Worm (Caenorhabditis elegans) whole organism, early embryonic: ENCODE data around the gene F44A6.5.

ENCODE experiments used
- B0310.2 ChIP-seq: sonication (generic microtip); optimal IDR thresholded peaks from 2 replicates; lab custom pipeline; 2016; ENCODE audit warnings: mild to moderate bottlenecking, missing genetic modification characterization, missing compliant biosample characterization
- F13C5.2 ChIP-seq: sonication (generic microtip); optimal IDR thresholded peaks from 2 replicates; lab custom pipeline; 2017; ENCODE audit warnings: mild to moderate bottlenecking, missing genetic modification characterization, inconsistent platforms, missing compliant biosample characterization
- aly-1 ChIP-seq: sonication (generic microtip); optimal IDR thresholded peaks from 2 replicates; lab custom pipeline; 2016; ENCODE audit warnings: missing genetic modification characterization, missing compliant biosample characterization
- ama-1 ChIP-seq: fragments of 150-350 bp; optimal IDR thresholded peaks from 2 replicates; lab custom pipeline; 2014
- ceh-13 ChIP-seq: fragments of 200-800 bp; sonication (Bioruptor generic); optimal IDR thresholded peaks from 2 replicates; lab custom pipeline; 2018; ENCODE audit warnings: mild to moderate bottlenecking, missing genetic modification characterization, missing compliant biosample characterization
- ceh-36 ChIP-seq: sonication (generic microtip); optimal IDR thresholded peaks from 2 replicates; lab custom pipeline; 2016; ENCODE audit warnings: missing genetic modification characterization, inconsistent platforms, missing compliant biosample characterization
- ets-7 ChIP-seq: sonication (generic microtip); optimal IDR thresholded peaks from 2 replicates; lab custom pipeline; 2016; ENCODE audit warnings: missing genotype, missing genetic modification characterization, missing compliant biosample characterization
- flt-1 ChIP-seq: fragments of 200-800 bp; sonication (Bioruptor generic); IDR thresholded peaks from 2 replicates; pipeline ENCODE4 v1.3.6; 2022; ENCODE audit warnings: missing genetic modification characterization, missing compliant biosample characterization
- hmbx-1 ChIP-seq: sonication (generic microtip); optimal IDR thresholded peaks from 2 replicates; lab custom pipeline; 2016; ENCODE audit warnings: mild to moderate bottlenecking, missing genetic modification characterization, missing compliant biosample characterization
- hmg-4 ChIP-seq: fragments of 200-800 bp; sonication (Bioruptor generic); optimal IDR thresholded peaks from 2 replicates; lab custom pipeline; 2018; ENCODE audit warnings: mild to moderate bottlenecking, missing genetic modification characterization, missing compliant biosample characterization
- hnd-1 ChIP-seq: sonication (generic microtip); optimal IDR thresholded peaks from 2 replicates; lab custom pipeline; 2016; ENCODE audit warnings: missing genetic modification characterization, missing compliant biosample characterization
- pes-1 ChIP-seq: fragments of 200-800 bp; sonication (Bioruptor generic); IDR thresholded peaks from 2 replicates; pipeline ENCODE4 v1.3.6; 2022; ENCODE audit warnings: missing genetic modification reagents, missing genetic modification characterization, missing compliant biosample characterization
- scrt-1 ChIP-seq: fragments of 200-800 bp; sonication (Bioruptor generic); IDR thresholded peaks from 2 replicates; pipeline ENCODE4 v1.3.6; 2022; ENCODE audit warnings: missing genetic modification characterization, missing compliant biosample characterization
- sea-1 ChIP-seq: fragments of 200-800 bp; sonication (Bioruptor generic); conservative IDR thresholded peaks from 2 replicates; pipeline ENCODE4 v1.3.6; 2022; ENCODE audit warnings: missing genetic modification characterization, missing compliant biosample characterization
- tbx-11 ChIP-seq: fragments of 200-800 bp; sonication (Bioruptor generic); IDR thresholded peaks from 2 replicates; pipeline ENCODE4 v1.3.6; 2022; ENCODE audit warnings: missing genetic modification characterization, missing compliant biosample characterization
- tbx-37 ChIP-seq: fragments of 200-800 bp; sonication (Bioruptor generic); conservative IDR thresholded peaks from 2 replicates; pipeline ENCODE4 v1.3.6; 2022; ENCODE audit warnings: missing genetic modification reagents, missing genetic modification characterization, missing compliant biosample characterization
- tra-4 ChIP-seq: sonication (generic microtip); optimal IDR thresholded peaks from 2 replicates; lab custom pipeline; 2017; ENCODE audit warnings: missing genetic modification characterization, missing compliant biosample characterization

Gene F44A6.5

ce11 chrX:10189244-10189643 lies 29.5 kb downstream of the F44A6.5 start:
- TF ChIP-seq B0310.2 (no peak), ets-7 (tag; lab: Kevin White, UChicago) (no peak), aly-1 (tag; lab: Kevin White, UChicago) (no peak), hmg-4 (GFP tag; lab: Kevin White, UChicago) (no peak), ama-1 (lab: Kevin White, UChicago) (no peak), tra-4 (tag; lab: Kevin White, UChicago) (no peak), tbx-11 (GFP tag; lab: Robert Waterston, UW) (no peak), pes-1 (GFP tag; lab: Robert Waterston, UW) (no peak), tbx-37 (GFP tag; lab: Robert Waterston, UW) (no peak)

- TF ChIP-seq sea-1 (GFP tag; lab: Robert Waterston, UW) (peak; percentile 55; the same call in 1 of the 2 replicates), aly-1 (tag; lab: Kevin White, UChicago) (peak; percentile 75), hmbx-1 (tag; lab: Kevin White, UChicago) (no peak), B0310.2 (peak; percentile 82), ets-7 (tag; lab: Kevin White, UChicago) (peak; percentile 42), ceh-36 (no peak), tbx-11 (GFP tag; lab: Robert Waterston, UW) (no peak), ama-1 (lab: Kevin White, UChicago) (no peak), tbx-37 (GFP tag; lab: Robert Waterston, UW) (no peak), hnd-1 (no peak), ceh-13 (GFP tag; lab: Kevin White, UChicago) (no peak), pes-1 (GFP tag; lab: Robert Waterston, UW) (no peak), scrt-1 (GFP tag; lab: Robert Waterston, UW) (no peak), hmg-4 (GFP tag; lab: Kevin White, UChicago) (peak; percentile 97), flt-1 (GFP tag; lab: Robert Waterston, UW) (0 out of 2 replicates have a peak, but pooled peaks have one; percentile 14), tra-4 (tag; lab: Kevin White, UChicago) (no peak), F13C5.2 (tag; lab: Kevin White, UChicago) (peak; percentile 47)
Observed at ce11 chrX:10188493-10188895, 30.2 kb downstream of the F44A6.5 start.

ce11 chrX:10184708-10185107 lies 34.0 kb downstream of the F44A6.5 start:
- no peak for TF ChIP-seq B0310.2
- no peak for TF ChIP-seq F13C5.2 (tag; lab: Kevin White, UChicago)
- no peak for TF ChIP-seq ama-1 (lab: Kevin White, UChicago)
- no peak for TF ChIP-seq aly-1 (tag; lab: Kevin White, UChicago)
- TF ChIP-seq tra-4 (tag; lab: Kevin White, UChicago): no peak
- TF ChIP-seq scrt-1 (GFP tag; lab: Robert Waterston, UW): no peak
- TF ChIP-seq hmg-4 (GFP tag; lab: Kevin White, UChicago): no peak
- no peak for TF ChIP-seq ets-7 (tag; lab: Kevin White, UChicago)
- no peak for TF ChIP-seq tbx-37 (GFP tag; lab: Robert Waterston, UW)
- TF ChIP-seq ceh-13 (GFP tag; lab: Kevin White, UChicago): no peak
- TF ChIP-seq hnd-1: no peak
- TF ChIP-seq hmbx-1 (tag; lab: Kevin White, UChicago): no peak
- no peak for TF ChIP-seq tbx-11 (GFP tag; lab: Robert Waterston, UW)
- TF ChIP-seq ceh-36: no peak
- no peak for TF ChIP-seq flt-1 (GFP tag; lab: Robert Waterston, UW)
- no peak for TF ChIP-seq sea-1 (GFP tag; lab: Robert Waterston, UW)

ce11 chrX:10183695-10184094 lies 35.0 kb downstream of the F44A6.5 start, which contains the start of gene arrd-28:
Gene arrd-28 (plus strand): TSS chrX:10183995.
- no peak for TF ChIP-seq ama-1 (lab: Kevin White, UChicago)
- TF ChIP-seq ets-7 (tag; lab: Kevin White, UChicago): no peak
- TF ChIP-seq tbx-37 (GFP tag; lab: Robert Waterston, UW): no peak
- TF ChIP-seq B0310.2: no peak
- no peak for TF ChIP-seq tra-4 (tag; lab: Kevin White, UChicago)
- TF ChIP-seq aly-1 (tag; lab: Kevin White, UChicago): no peak
- no peak for TF ChIP-seq F13C5.2 (tag; lab: Kevin White, UChicago)
- TF ChIP-seq ceh-36: no peak
- TF ChIP-seq hmbx-1 (tag; lab: Kevin White, UChicago): no peak
- no peak for TF ChIP-seq flt-1 (GFP tag; lab: Robert Waterston, UW)
- no peak for TF ChIP-seq scrt-1 (GFP tag; lab: Robert Waterston, UW)
- TF ChIP-seq sea-1 (GFP tag; lab: Robert Waterston, UW): no peak

ce11 chrX:10182613-10183012 lies 36.1 kb downstream of the F44A6.5 start:
- TF ChIP-seq pes-1 (GFP tag; lab: Robert Waterston, UW) (no peak), hmg-4 (GFP tag; lab: Kevin White, UChicago) (no peak), ceh-13 (GFP tag; lab: Kevin White, UChicago) (no peak), hnd-1 (no peak), ceh-36 (no peak), sea-1 (GFP tag; lab: Robert Waterston, UW) (no peak), scrt-1 (GFP tag; lab: Robert Waterston, UW) (no peak), tra-4 (tag; lab: Kevin White, UChicago) (no peak), B0310.2 (no peak), ama-1 (lab: Kevin White, UChicago) (no peak), hmbx-1 (tag; lab: Kevin White, UChicago) (no peak), ets-7 (tag; lab: Kevin White, UChicago) (no peak), tbx-11 (GFP tag; lab: Robert Waterston, UW) (no peak), flt-1 (GFP tag; lab: Robert Waterston, UW) (no peak), F13C5.2 (tag; lab: Kevin White, UChicago) (no peak), aly-1 (tag; lab: Kevin White, UChicago) (no peak), tbx-37 (GFP tag; lab: Robert Waterston, UW) (no peak)

- TF ChIP-seq hmbx-1 (tag; lab: Kevin White, UChicago): no peak
Observed at ce11 chrX:10176295-10176694, 42.4 kb downstream of the F44A6.5 start, which contains the start of gene ncs-4. Gene ncs-4 (plus strand): TSS chrX:10176521.

- TF ChIP-seq flt-1 (GFP tag; lab: Robert Waterston, UW): no peak
- TF ChIP-seq ets-7 (tag; lab: Kevin White, UChicago): no peak
- TF ChIP-seq hnd-1: no peak
- TF ChIP-seq tra-4 (tag; lab: Kevin White, UChicago): no peak
- TF ChIP-seq sea-1 (GFP tag; lab: Robert Waterston, UW): no peak
- no peak for TF ChIP-seq tbx-37 (GFP tag; lab: Robert Waterston, UW)
- TF ChIP-seq F13C5.2 (tag; lab: Kevin White, UChicago): no peak
- no peak for TF ChIP-seq ceh-13 (GFP tag; lab: Kevin White, UChicago)
- TF ChIP-seq scrt-1 (GFP tag; lab: Robert Waterston, UW): no peak
- TF ChIP-seq ceh-36: no peak
- no peak for TF ChIP-seq pes-1 (GFP tag; lab: Robert Waterston, UW)
- TF ChIP-seq tbx-11 (GFP tag; lab: Robert Waterston, UW): no peak
- no peak for TF ChIP-seq hmbx-1 (tag; lab: Kevin White, UChicago)
- no peak for TF ChIP-seq ama-1 (lab: Kevin White, UChicago)
- no peak for TF ChIP-seq aly-1 (tag; lab: Kevin White, UChicago)
- no peak for TF ChIP-seq hmg-4 (GFP tag; lab: Kevin White, UChicago)
Observed at ce11 chrX:10174683-10175082, 44.0 kb downstream of the F44A6.5 start, which contains the start of gene C07A4.3. Gene C07A4.3 (plus strand): TSS chrX:10174983.
